Fruit fly (Drosophila melanogaster): Measurements from ENCODE around the gene tHMG2.

dm6 chr3R:22539762-22540161 is 47.0 kb downstream of the tHMG2 start, which contains the start of gene CG5326:
- TF ChIP-seq ttk (optimal IDR thresholded peaks at IDR 0.05) (no peak), h (optimal IDR thresholded peaks at IDR 0.05) (no peak), psq (optimal IDR thresholded peaks at IDR 0.05) (no peak)
